Worm (Caenorhabditis elegans) whole organism, young adult: ENCODE data around the gene txt-10.
A peak's percentile ranks its signal among the peaks of the same experiment; 100 is the strongest.

Source experiments
- B0336.3 ChIP-seq: fragments of 200-800 bp; sonication (Bioruptor generic); IDR thresholded peaks from 2 replicates; pipeline ENCODE4 v1.3.6; 2022; ENCODE audit warnings: missing genetic modification characterization, missing compliant biosample characterization
- C17E4.6 ChIP-seq: fragments of 200-800 bp; sonication (Bioruptor generic); IDR thresholded peaks from 2 replicates; pipeline ENCODE4 v1.3.6; 2022; ENCODE audit warnings: missing genetic modification reagents, missing genetic modification characterization, missing compliant biosample characterization
- F22D6.2 ChIP-seq: sonication (generic microtip); optimal IDR thresholded peaks from 2 replicates; lab custom pipeline; 2016; ENCODE audit warnings: mild to moderate bottlenecking, missing genetic modification characterization, missing compliant biosample characterization
- F23B12.7 ChIP-seq: sonication (generic microtip); optimal IDR thresholded peaks from 2 replicates; lab custom pipeline; 2017; ENCODE audit warnings: missing genetic modification characterization, mild to moderate bottlenecking, missing compliant biosample characterization, antibody characterized with exemption, moderate library complexity; ENCODE audit not compliant: insufficient read depth
- F55B11.4 ChIP-seq: sonication (generic microtip); optimal IDR thresholded peaks from 2 replicates; lab custom pipeline; 2016; ENCODE audit warnings: missing compliant biosample characterization, missing genetic modification characterization, borderline replicate concordance; ENCODE audit not compliant: insufficient read depth
- T26A5.8 ChIP-seq: sonication (generic microtip); optimal IDR thresholded peaks from 2 replicates; lab custom pipeline; 2016; ENCODE audit warnings: missing genetic modification characterization, missing compliant biosample characterization
- Y56A3A.18 ChIP-seq: fragments of 200-800 bp; sonication (Bioruptor generic); IDR thresholded peaks from 2 replicates; pipeline ENCODE4 v1.3.6; 2022; ENCODE audit warnings: missing genetic modification reagents, missing genetic modification characterization, missing compliant biosample characterization
- Y79H2A.3 ChIP-seq: fragments of 200-800 bp; sonication (Bioruptor generic); conservative IDR thresholded peaks from 2 replicates; pipeline ENCODE4 v1.3.6; 2022; ENCODE audit warnings: missing genetic modification reagents, missing genetic modification characterization, missing compliant biosample characterization
- Y95B8A.8 ChIP-seq: fragments of 200-800 bp; sonication (Bioruptor generic); IDR thresholded peaks from 2 replicates; pipeline ENCODE4 v1.3.6; 2022; ENCODE audit warnings: missing genetic modification reagents, missing genetic modification characterization, missing compliant biosample characterization
- aptf-2 ChIP-seq: fragments of 200-800 bp; sonication (Bioruptor generic); conservative IDR thresholded peaks from 2 replicates; pipeline ENCODE4 v1.3.6; 2022; ENCODE audit warnings: missing genetic modification reagents, missing genetic modification characterization, missing compliant biosample characterization
- attf-5 ChIP-seq: fragments of 200-800 bp; sonication (Bioruptor generic); optimal IDR thresholded peaks from 2 replicates; lab custom pipeline; 2018; ENCODE audit warnings: mild to moderate bottlenecking, missing genetic modification characterization, missing compliant biosample characterization
- attf-6 ChIP-seq: fragments of 200-800 bp; sonication (Bioruptor generic); IDR thresholded peaks from 2 replicates; pipeline ENCODE4 v1.3.6; 2022; ENCODE audit warnings: missing genetic modification reagents, missing genetic modification characterization, missing compliant biosample characterization
- ccch-3 ChIP-seq: fragments of 200-800 bp; sonication (Bioruptor generic); optimal IDR thresholded peaks from 2 replicates; lab custom pipeline; 2018; ENCODE audit warnings: mild to moderate bottlenecking, missing genetic modification characterization, missing compliant biosample characterization
- cebp-1 ChIP-seq, 2 experiments: fragments of 200-800 bp in 1 of 2; sonication (Bioruptor generic) in 1 of 2; sonication (generic microtip) in 1 of 2; IDR thresholded peaks in 1 of 2; optimal IDR thresholded peaks in 1 of 2; 2 replicates each; pipeline versions ENCODE4 v1.3.6 to Lab custom; 2017 to 2022; ENCODE audit warnings: missing compliant biosample characterization in 2 of 2, missing genetic modification characterization in 2 of 2, mild to moderate bottlenecking in 1 of 2, missing genetic modification reagents in 1 of 2, moderate library complexity in 1 of 2
- ceh-27 ChIP-seq: fragments of 200-800 bp; sonication (Bioruptor generic); optimal IDR thresholded peaks from 2 replicates; lab custom pipeline; 2018; ENCODE audit warnings: mild to moderate bottlenecking, missing genetic modification characterization, moderate library complexity, missing compliant biosample characterization
- ceh-58 ChIP-seq: fragments of 200-800 bp; sonication (Bioruptor generic); IDR thresholded peaks from 2 replicates; pipeline ENCODE4 v1.3.6; 2022; ENCODE audit warnings: missing genetic modification characterization, missing compliant biosample characterization
- dpl-1 ChIP-seq: fragments of 150-350 bp; optimal IDR thresholded peaks from 2 replicates; lab custom pipeline; 2014; ENCODE audit warnings: missing biosample characterization, missing genetic modification reagents, missing genetic modification characterization
- fkh-3 ChIP-seq: sonication (generic microtip); optimal IDR thresholded peaks from 2 replicates; lab custom pipeline; 2016; ENCODE audit warnings: mild to moderate bottlenecking, missing genetic modification characterization, missing compliant biosample characterization
- gei-17 ChIP-seq: fragments of 200-800 bp; sonication (Bioruptor generic); optimal IDR thresholded peaks from 2 replicates; lab custom pipeline; 2018; ENCODE audit warnings: mild to moderate bottlenecking, missing genetic modification characterization, missing compliant biosample characterization
- hmg-1.2 ChIP-seq: fragments of 200-800 bp; sonication (Bioruptor generic); IDR thresholded peaks from 2 replicates; pipeline ENCODE4 v1.3.6; 2022; ENCODE audit warnings: missing genetic modification reagents, missing genetic modification characterization, missing compliant biosample characterization
- hmg-20 ChIP-seq: fragments of 200-800 bp; sonication (Bioruptor generic); IDR thresholded peaks from 2 replicates; pipeline ENCODE4 v1.3.6; 2022; ENCODE audit warnings: missing genetic modification reagents, missing genetic modification characterization, missing compliant biosample characterization
- hrde-1 ChIP-seq: sonication (generic microtip); optimal IDR thresholded peaks from 2 replicates; lab custom pipeline; 2016; ENCODE audit warnings: missing genetic modification characterization, mild to moderate bottlenecking, missing compliant biosample characterization, moderate library complexity, missing genotype, missing genetic modification reagents, borderline replicate concordance
- hsf-1 ChIP-seq: fragments of 200-800 bp; sonication (Bioruptor generic); IDR thresholded peaks from 2 replicates; pipeline ENCODE4 v1.3.6; 2022; ENCODE audit warnings: missing genetic modification reagents, missing genetic modification characterization, missing compliant biosample characterization
- lag-1 ChIP-seq: fragments of 200-800 bp; sonication (Bioruptor generic); IDR thresholded peaks from 2 replicates; pipeline ENCODE4 v1.3.6; 2022; ENCODE audit warnings: missing genetic modification reagents, missing genetic modification characterization, missing compliant biosample characterization
- let-607 ChIP-seq, 2 experiments: fragments of 200-800 bp in 1 of 2; sonication (Bioruptor generic) in 1 of 2; sonication (generic microtip) in 1 of 2; optimal IDR thresholded peaks; 2 replicates each; lab custom pipeline; 2016 to 2018; ENCODE audit warnings: mild to moderate bottlenecking in 2 of 2, missing compliant biosample characterization in 2 of 2, missing genetic modification characterization in 2 of 2, moderate library complexity in 2 of 2, missing genotype in 1 of 2
- lin-35 ChIP-seq, 3 experiments: fragments of 150-350 bp in 2 of 3; sonication (generic microtip) in 1 of 3; optimal IDR thresholded peaks; 2 replicates each; lab custom pipeline; 2014 to 2018; ENCODE audit warnings: missing biosample characterization in 3 of 3, missing genetic modification characterization in 3 of 3, missing genetic modification reagents in 3 of 3
- lin-40 ChIP-seq: sonication (generic microtip); optimal IDR thresholded peaks from 2 replicates; lab custom pipeline; 2016; ENCODE audit warnings: missing genetic modification characterization, mild to moderate bottlenecking, missing compliant biosample characterization, missing genotype, missing genetic modification reagents
- lsy-27 ChIP-seq: sonication (generic microtip); optimal IDR thresholded peaks from 2 replicates; lab custom pipeline; 2017; ENCODE audit warnings: missing genetic modification characterization, mild to moderate bottlenecking, missing compliant biosample characterization, antibody characterized with exemption, missing genotype, borderline replicate concordance; ENCODE audit not compliant: insufficient read depth
- madf-6 ChIP-seq: fragments of 200-800 bp; sonication (Bioruptor generic); IDR thresholded peaks from 2 replicates; pipeline ENCODE4 v1.3.6; 2022; ENCODE audit warnings: missing genetic modification reagents, missing genetic modification characterization, missing compliant biosample characterization
- mcd-1 ChIP-seq: fragments of 200-800 bp; sonication (Bioruptor generic); IDR thresholded peaks from 2 replicates; pipeline ENCODE4 v1.3.6; 2022; ENCODE audit warnings: missing genetic modification reagents, missing genetic modification characterization, missing compliant biosample characterization
- mes-4 ChIP-seq: sonication (generic microtip); optimal IDR thresholded peaks from 2 replicates; lab custom pipeline; 2016; ENCODE audit warnings: missing genotype, missing genetic modification characterization, missing compliant biosample characterization
- nhr-120 ChIP-seq: fragments of 200-800 bp; sonication (Bioruptor generic); IDR thresholded peaks from 2 replicates; pipeline ENCODE4 v1.3.6; 2022; ENCODE audit warnings: missing genetic modification characterization, missing compliant biosample characterization
- nhr-27 ChIP-seq: fragments of 200-800 bp; sonication (Bioruptor generic); optimal IDR thresholded peaks from 2 replicates; lab custom pipeline; 2018; ENCODE audit warnings: mild to moderate bottlenecking, missing genetic modification characterization, moderate library complexity, missing compliant biosample characterization
- pha-4 ChIP-seq: fragments of 150-350 bp; sonication (generic microtip); optimal IDR thresholded peaks from 2 replicates; lab custom pipeline; 2014; ENCODE audit warnings: missing biosample characterization, missing genetic modification reagents, missing genetic modification characterization
- sdz-38 ChIP-seq: sonication (generic microtip); optimal IDR thresholded peaks from 2 replicates; lab custom pipeline; 2016; ENCODE audit warnings: missing genotype, missing genetic modification characterization, missing compliant biosample characterization
- snpc-3.4 ChIP-seq: sonication (generic microtip); optimal IDR thresholded peaks from 2 replicates; lab custom pipeline; 2017; ENCODE audit warnings: missing genetic modification characterization, mild to moderate bottlenecking, missing compliant biosample characterization, antibody characterized with exemption, moderate library complexity, missing genotype, missing genetic modification reagents
- snpc-4 ChIP-seq, 5 experiments: fragments of 150-350 bp in 1 of 5; sonication (generic microtip) in 4 of 5; optimal IDR thresholded peaks; 2 replicates each; lab custom pipeline; 2014 to 2018; ENCODE audit warnings: missing genetic modification characterization in 5 of 5, missing biosample characterization in 3 of 5, antibody characterized with exemption in 2 of 5, mild to moderate bottlenecking in 2 of 5, missing compliant biosample characterization in 2 of 5, missing genotype in 2 of 5, moderate library complexity in 2 of 5, missing genetic modification reagents in 1 of 5
- tbp1 ChIP-seq: fragments of 200-800 bp; sonication (Bioruptor generic); optimal IDR thresholded peaks from 2 replicates; lab custom pipeline; 2018; ENCODE audit warnings: mild to moderate bottlenecking, missing genetic modification characterization, missing compliant biosample characterization
- tbx-9 ChIP-seq: sonication (generic microtip); optimal IDR thresholded peaks from 2 replicates; lab custom pipeline; 2016; ENCODE audit warnings: borderline replicate concordance, missing genetic modification characterization, inconsistent platforms, missing compliant biosample characterization
- tlf-1 ChIP-seq: fragments of 200-800 bp; sonication (Bioruptor generic); optimal IDR thresholded peaks from 2 replicates; lab custom pipeline; 2018; ENCODE audit warnings: mild to moderate bottlenecking, missing genetic modification characterization, missing compliant biosample characterization
- zfh-2 ChIP-seq: fragments of 200-800 bp; sonication (Bioruptor generic); conservative IDR thresholded peaks from 2 replicates; pipeline ENCODE4 v1.3.6; 2022; ENCODE audit warnings: missing genetic modification reagents, missing genetic modification characterization, missing compliant biosample characterization
- zim-3 ChIP-seq: sonication (generic microtip); optimal IDR thresholded peaks from 2 replicates; lab custom pipeline; 2017; ENCODE audit warnings: mild to moderate bottlenecking, missing genetic modification characterization, moderate library complexity, missing compliant biosample characterization
- ztf-22 ChIP-seq: fragments of 200-800 bp; sonication (Bioruptor generic); optimal IDR thresholded peaks from 2 replicates; lab custom pipeline; 2018; ENCODE audit warnings: mild to moderate bottlenecking, missing genetic modification characterization, moderate library complexity, missing compliant biosample characterization
- ztf-26 ChIP-seq: sonication (generic microtip); optimal IDR thresholded peaks from 2 replicates; lab custom pipeline; 2017; ENCODE audit warnings: missing genetic modification characterization, missing compliant biosample characterization
- ztf-28 ChIP-seq: fragments of 200-800 bp; sonication (Bioruptor generic); IDR thresholded peaks from 2 replicates; pipeline ENCODE4 v1.3.6; 2022; ENCODE audit warnings: missing genetic modification reagents, missing genetic modification characterization, missing compliant biosample characterization
- ztf-3 ChIP-seq: fragments of 200-800 bp; sonication (Bioruptor generic); optimal IDR thresholded peaks from 2 replicates; lab custom pipeline; 2018; ENCODE audit warnings: mild to moderate bottlenecking, missing genetic modification characterization, missing compliant biosample characterization

txt-10 gene

DNA sequence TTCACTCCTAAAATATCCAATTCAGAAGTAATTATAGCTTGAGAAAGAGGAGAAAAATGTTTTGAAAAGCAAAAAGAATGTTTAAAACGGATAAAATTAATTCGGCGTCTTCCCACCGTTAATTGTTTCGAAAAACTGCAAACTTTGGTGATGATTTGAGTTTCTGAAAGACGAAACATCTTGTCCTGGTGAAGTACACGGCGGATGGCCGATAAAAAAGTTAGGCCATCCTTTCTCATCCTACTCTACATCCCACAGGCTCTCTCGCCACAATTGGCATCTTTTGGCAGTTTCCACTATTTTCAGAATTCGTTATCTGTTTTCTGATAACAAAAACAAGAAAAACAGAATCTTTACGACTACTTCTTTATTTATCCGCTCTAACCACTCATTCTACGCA, 6.7 kb downstream of the txt-10 start, which contains the start of the genes C35A5.8 and hda-11 (continued):
- TF ChIP-seq zfh-2 (GFP tag; lab: Robert Waterston, UW), result no peak
- TF ChIP-seq hmg-20 (GFP tag; lab: Robert Waterston, UW), result 0 out of 2 replicates have a peak, but pooled peaks have one; percentile 7
- peak; percentile 57 for TF ChIP-seq F22D6.2 (tag; lab: Kevin White, UChicago)
- peak; percentile 63 for TF ChIP-seq mcd-1
- no peak for TF ChIP-seq T26A5.8 (tag; lab: Kevin White, UChicago)
- peak; percentile 43; the same call in 1 of the 2 replicates for TF ChIP-seq cebp-1 (GFP tag; IDR thresholded peaks at IDR 0.05; lab: Robert Waterston, UW)
- no peak for TF ChIP-seq cebp-1 (tag; optimal IDR thresholded peaks at IDR 0.05; lab: Kevin White, UChicago)
- TF ChIP-seq let-607 (tag; optimal IDR thresholded peaks at IDR 0.05; lab: Kevin White, UChicago), result peak in 1 of 2 experiments; percentile 49
- no peak for TF ChIP-seq Y56A3A.18 (GFP tag; lab: Robert Waterston, UW)
- TF ChIP-seq ztf-22, result no peak
- TF ChIP-seq ztf-3 (GFP tag; lab: Kevin White, UChicago), result no peak
- no peak for TF ChIP-seq lag-1 (GFP tag; lab: Robert Waterston, UW)
- TF ChIP-seq madf-6 (GFP tag; lab: Robert Waterston, UW), result peak; percentile 67
- no peak for TF ChIP-seq nhr-27 (tag; lab: Kevin White, UChicago)
- no peak for TF ChIP-seq C17E4.6
- no peak for TF ChIP-seq tbp1 (GFP tag; lab: Kevin White, UChicago)
- TF ChIP-seq sdz-38 (tag; lab: Kevin White, UChicago), result peak; percentile 23
- TF ChIP-seq snpc-4 (GFP tag; optimal IDR thresholded peaks at IDR 0.05; lab: Kevin White, UChicago), result peak; percentile 43
- peak in 2 of 4 experiments; percentile 37 to 57 for TF ChIP-seq snpc-4 (tag; optimal IDR thresholded peaks at IDR 0.05; lab: Kevin White, UChicago)
- no peak for TF ChIP-seq F55B11.4 (tag; lab: Kevin White, UChicago)
- no peak for TF ChIP-seq ceh-58 (GFP tag; lab: Robert Waterston, UW)
- no peak for TF ChIP-seq hsf-1
- TF ChIP-seq nhr-120 (GFP tag; lab: Robert Waterston, UW), result no peak
- no peak for TF ChIP-seq pha-4 (tag; lab: Kevin White, UChicago)
- no peak for TF ChIP-seq hrde-1 (tag; lab: Kevin White, UChicago)
- no peak for TF ChIP-seq ztf-28 (GFP tag; lab: Robert Waterston, UW)
- TF ChIP-seq snpc-3.4 (tag; lab: Kevin White, UChicago), result no peak
- TF ChIP-seq tbx-9, result no peak
- peak; percentile 43 for TF ChIP-seq ccch-3 (GFP tag; lab: Kevin White, UChicago)
- TF ChIP-seq hmg-1.2 (GFP tag; lab: Robert Waterston, UW), result peak; percentile 67; the same call in 1 of the 2 replicates
- peak in 1 of 3 experiments; percentile 11 for TF ChIP-seq lin-35 (GFP tag; optimal IDR thresholded peaks at IDR 0.05; lab: Kevin White, UChicago)
- peak; percentile 57 for TF ChIP-seq zim-3 (tag; lab: Kevin White, UChicago)
- no peak for TF ChIP-seq Y79H2A.3 (GFP tag; lab: Robert Waterston, UW)
- peak; percentile 10 for TF ChIP-seq tlf-1 (GFP tag; lab: Kevin White, UChicago)
- TF ChIP-seq gei-17 (GFP tag; lab: Kevin White, UChicago), result no peak
- TF ChIP-seq ztf-26 (tag; lab: Kevin White, UChicago), result no peak
- TF ChIP-seq fkh-3 (tag; lab: Kevin White, UChicago), result no peak
- TF ChIP-seq dpl-1 (GFP tag; lab: Kevin White, UChicago), result no peak
- TF ChIP-seq mes-4 (tag; lab: Kevin White, UChicago), result no peak
- TF ChIP-seq attf-6 (GFP tag; lab: Robert Waterston, UW), result no peak
- TF ChIP-seq B0336.3 (GFP tag; lab: Robert Waterston, UW), result no peak
- no peak for TF ChIP-seq F23B12.7 (tag; lab: Kevin White, UChicago)
- peak; percentile 57 for TF ChIP-seq lin-40
- no peak for TF ChIP-seq lsy-27 (tag; lab: Kevin White, UChicago)
- TF ChIP-seq ceh-27 (GFP tag; lab: Kevin White, UChicago), result peak; percentile 85
- TF ChIP-seq aptf-2, result 0 out of 2 replicates have a peak, but pooled peaks have one; percentile 11
- no peak for TF ChIP-seq attf-5 (GFP tag; lab: Kevin White, UChicago)
- TF ChIP-seq Y95B8A.8 (GFP tag; lab: Robert Waterston, UW), result no peak
